Fruit fly (Drosophila melanogaster): ENCODE data around the gene Bre1.
A peak's percentile ranks its signal among the peaks of the same experiment; 100 is the strongest.

The Bre1 gene

DNA sequence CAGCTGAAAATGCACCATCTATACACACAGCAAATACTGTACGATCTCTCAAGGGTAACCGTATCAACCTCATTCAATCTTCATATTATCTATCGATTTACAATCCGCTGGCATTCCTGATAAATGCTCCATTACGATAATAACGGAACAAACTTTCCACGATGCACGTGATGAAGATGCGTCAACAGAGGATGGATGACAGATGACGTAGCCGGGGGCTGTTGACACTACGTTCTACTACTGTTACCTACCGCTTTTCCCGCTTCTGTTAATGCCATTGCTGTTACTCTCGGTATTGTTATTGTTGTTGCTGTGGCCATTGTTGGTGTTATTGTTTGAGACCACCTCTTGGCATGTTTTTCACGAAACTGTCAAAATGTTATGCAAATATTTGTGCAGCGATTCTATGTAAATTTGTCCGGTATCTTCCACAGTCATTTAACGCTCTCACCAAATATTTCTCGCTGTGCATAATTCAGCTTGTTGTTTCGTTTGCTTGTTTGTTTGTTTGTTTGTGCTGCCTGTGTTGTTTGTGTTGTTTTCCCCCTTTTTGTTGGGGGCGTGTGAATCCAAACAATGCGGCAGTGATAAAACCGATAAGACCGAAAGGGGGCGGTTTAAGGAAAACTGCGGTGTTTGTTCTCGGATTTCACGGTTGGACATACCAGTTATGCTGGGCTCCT is 29.9 kb upstream of the Bre1 start (continued):
- TF ChIP-seq sisA (GFP tag; IDR thresholded peaks at IDR 0.05) (peak; percentile 26; the same call in 1 of the 2 replicates), CG7357 (GFP tag; IDR thresholded peaks at IDR 0.05) (0 out of 3 replicates have a peak, but pooled peaks have one; percentile 27), kni (GFP tag; optimal IDR thresholded peaks at IDR 0.05) (peak; percentile 89), trh (GFP tag; optimal IDR thresholded peaks at IDR 0.05) (peak; percentile 68), wek (GFP tag; optimal IDR thresholded peaks at IDR 0.05) (peak; percentile 91), CG4730 (GFP tag; IDR thresholded peaks at IDR 0.05) (0 out of 2 replicates have a peak, but pooled peaks have one; percentile 23), lbe (GFP tag; optimal IDR thresholded peaks at IDR 0.05) (no peak), CG1024 (GFP tag; IDR thresholded peaks at IDR 0.05) (peak; percentile 65; the same call in 1 of the 2 replicates), vvl (GFP tag; IDR thresholded peaks at IDR 0.05) (peak; percentile 72), CG10654 (GFP tag; optimal IDR thresholded peaks at IDR 0.05) (peak; percentile 85), yki (optimal IDR thresholded peaks at IDR 0.05) (no peak), CG9727 (GFP tag; optimal IDR thresholded peaks at IDR 0.05) (peak; percentile 93), D19A (tag; optimal IDR thresholded peaks at IDR 0.05) (peak; percentile 70), hb (GFP tag; IDR thresholded peaks at IDR 0.05; ENCODE audit: partially characterized antibody) (no peak), Meics (GFP tag; optimal IDR thresholded peaks at IDR 0.05) (peak; percentile 78), Nf-YC (tag; optimal IDR thresholded peaks at IDR 0.05) (peak; percentile 37), Optix (GFP tag; IDR thresholded peaks at IDR 0.05) (0 out of 3 replicates have a peak, but pooled peaks have one; percentile 39), shn (GFP tag; optimal IDR thresholded peaks at IDR 0.05) (peak; percentile 83), CG10543 (GFP tag; optimal IDR thresholded peaks at IDR 0.05) (peak; percentile 61), Awh (GFP tag; IDR thresholded peaks at IDR 0.05) (peak; percentile 74), dpn (GFP tag; optimal IDR thresholded peaks at IDR 0.05) (peak; percentile 52 to 61), tap (tag; optimal IDR thresholded peaks at IDR 0.05) (peak; percentile 79), CG6765 (GFP tag; optimal IDR thresholded peaks at IDR 0.05) (peak; percentile 44), pum (GFP tag; optimal IDR thresholded peaks at IDR 0.05) (peak; percentile 75), gcm2 (GFP tag; optimal IDR thresholded peaks at IDR 0.05) (peak; percentile 73), jumu (GFP tag; optimal IDR thresholded peaks at IDR 0.05) (peak; percentile 62), sob (GFP tag; IDR thresholded peaks at IDR 0.05) (peak; percentile 69), CG12744 (GFP tag; optimal IDR thresholded peaks at IDR 0.05) (peak; percentile 71), CG6683 (GFP tag; optimal IDR thresholded peaks at IDR 0.05) (peak; percentile 80), kah (GFP tag; optimal IDR thresholded peaks at IDR 0.05) (peak; percentile 67), CG33213 (GFP tag; optimal IDR thresholded peaks at IDR 0.05) (peak; percentile 91), pb (GFP tag; optimal IDR thresholded peaks at IDR 0.05) (peak; percentile 73), CG9876 (GFP tag; optimal IDR thresholded peaks at IDR 0.05) (peak; percentile 80), nerfin-1 (tag; optimal IDR thresholded peaks at IDR 0.05) (peak; percentile 84), exex (tag; optimal IDR thresholded peaks at IDR 0.05) (peak; percentile 40), pfk (GFP tag; optimal IDR thresholded peaks at IDR 0.05) (peak; percentile 42), CG11695 (GFP tag; IDR thresholded peaks at IDR 0.05) (peak; percentile 71), esg (GFP tag; conservative IDR thresholded peaks at IDR 0.05) (no peak), cad (GFP tag; optimal IDR thresholded peaks at IDR 0.05) (no peak), grau (tag; optimal IDR thresholded peaks at IDR 0.05) (peak; percentile 61), CG7928 (GFP tag; optimal IDR thresholded peaks at IDR 0.05) (peak; percentile 18), Opbp (GFP tag; IDR thresholded peaks at IDR 0.05; ENCODE audit: partially characterized antibody) (no peak), GATAe (GFP tag; conservative IDR thresholded peaks at IDR 0.05) (no peak), psq (GFP tag; optimal IDR thresholded peaks at IDR 0.05) (peak; percentile 78), Six4 (GFP tag; optimal IDR thresholded peaks at IDR 0.05) (peak; percentile 86), Hr3 (GFP tag; optimal IDR thresholded peaks at IDR 0.05) (peak; percentile 63), toy (GFP tag; IDR thresholded peaks at IDR 0.05) (no peak), mld (GFP tag; IDR thresholded peaks at IDR 0.05; ENCODE audit: partially characterized antibody) (no peak), ems (GFP tag; optimal IDR thresholded peaks at IDR 0.05) (peak; percentile 76), zfh2 (GFP tag; optimal IDR thresholded peaks at IDR 0.05) (no peak)

All from whole organism, embryonic.